Fruit fly (Drosophila melanogaster) whole organism, pupa: ENCODE measurements around the gene CG4511.
A peak's percentile ranks its signal among the peaks of the same experiment; 100 is the strongest.

Experiments
- CG10348 ChIP-seq: fragments of 200-800 bp; sonication (Bioruptor generic); IDR thresholded peaks from 2 replicates; pipeline ENCODE4 v1.3.6; 2022; ENCODE audit warnings: missing biosample characterization, missing genetic modification characterization
- CG14655 ChIP-seq: fragments of 200-800 bp; sonication (Bioruptor generic); optimal IDR thresholded peaks from 3 replicates; lab custom pipeline; 2017; ENCODE audit warnings: mild to moderate bottlenecking, missing biosample characterization, missing genetic modification reagents, missing genetic modification characterization
- CG17806 ChIP-seq: fragments of 200-800 bp; sonication (Bioruptor generic); optimal IDR thresholded peaks from 2 replicates; lab custom pipeline; 2018; ENCODE audit warnings: missing biosample characterization, mild to moderate bottlenecking, missing genetic modification characterization, moderate library complexity
- CG4496 ChIP-seq: fragments of 200-800 bp; sonication (Bioruptor generic); IDR thresholded peaks from 3 replicates; pipeline ENCODE4 v1.3.6; 2022; ENCODE audit warnings: missing biosample characterization, missing genetic modification characterization
- CG8301 ChIP-seq: fragments of 200-800 bp; sonication (Bioruptor generic); optimal IDR thresholded peaks from 2 replicates; lab custom pipeline; 2018; ENCODE audit warnings: missing biosample characterization, mild to moderate bottlenecking, missing genetic modification characterization
- CG9948 ChIP-seq: fragments of 200-800 bp; sonication (Bioruptor generic); optimal IDR thresholded peaks from 2 replicates; lab custom pipeline; 2018; ENCODE audit warnings: missing biosample characterization, mild to moderate bottlenecking, missing genetic modification characterization, moderate library complexity
- D1 ChIP-seq: fragments of 200-800 bp; sonication (Bioruptor generic); optimal IDR thresholded peaks from 2 replicates; lab custom pipeline; 2018; ENCODE audit warnings: missing biosample characterization, mild to moderate bottlenecking, missing genetic modification characterization, moderate library complexity
- EcR ChIP-seq: fragments of 200-800 bp; sonication (Bioruptor generic); optimal IDR thresholded peaks from 3 replicates; lab custom pipeline; 2019; ENCODE audit warnings: missing biosample characterization, missing genetic modification characterization, mild to moderate bottlenecking, moderate library complexity, missing genetic modification reagents
- Ets98B ChIP-seq: fragments of 200-800 bp; sonication (Bioruptor generic); IDR thresholded peaks from 2 replicates; pipeline ENCODE4 v1.3.6; 2022; ENCODE audit warnings: missing biosample characterization, missing genetic modification characterization
- Pif1B ChIP-seq: fragments of 200-800 bp; sonication (Bioruptor generic); optimal IDR thresholded peaks from 3 replicates; lab custom pipeline; 2016; ENCODE audit warnings: missing biosample characterization, missing genetic modification characterization
- Snoo ChIP-seq: fragments of 200-800 bp; sonication (Bioruptor generic); optimal IDR thresholded peaks from 3 replicates; lab custom pipeline; 2017; ENCODE audit warnings: missing biosample characterization, mild to moderate bottlenecking, missing genetic modification characterization, inconsistent platforms
- fd96Ca ChIP-seq: fragments of 200-800 bp; sonication (Bioruptor generic); IDR thresholded peaks from 3 replicates; pipeline ENCODE4 v1.3.6; 2022; ENCODE audit warnings: missing biosample characterization, missing genetic modification characterization

DNA sequence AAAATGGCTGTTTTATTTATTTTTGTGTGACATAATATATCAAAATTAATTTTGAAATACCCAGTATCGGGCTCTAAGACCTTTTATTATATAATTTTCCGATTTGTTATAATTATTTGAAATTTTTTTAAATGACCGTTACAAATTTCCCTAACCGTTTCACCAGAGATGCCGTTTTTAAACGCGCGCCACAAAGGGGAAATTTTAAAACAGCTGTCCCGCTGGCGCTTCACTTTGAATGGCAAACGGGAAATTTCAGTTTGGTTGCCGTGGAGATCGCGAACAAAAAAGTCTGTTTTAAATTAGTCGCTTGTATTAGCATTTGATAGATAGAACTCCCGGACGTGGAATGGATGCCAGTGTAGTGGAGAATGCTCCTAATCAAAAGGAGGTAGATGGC lies 39.3 kb upstream of the CG4511 start, which contains the start of the genes CG14693 and TTLL15:
- no peak for TF ChIP-seq CG4496 (GFP tag; lab: Robert Waterston, UW)
- no peak for TF ChIP-seq Ets98B (GFP tag; lab: Robert Waterston, UW)
- no peak for TF ChIP-seq CG14655 (GFP tag; lab: Kevin White, UChicago)
- TF ChIP-seq EcR (GFP tag; lab: Kevin White, UChicago), result no peak
- TF ChIP-seq Pif1B (GFP tag; lab: Kevin White, UChicago), result no peak
- no peak for TF ChIP-seq Snoo
- no peak for TF ChIP-seq CG9948
- no peak for TF ChIP-seq fd96Ca
- TF ChIP-seq CG8301 (tag; lab: Kevin White, UChicago), result no peak
- TF ChIP-seq CG10348 (GFP tag; lab: Robert Waterston, UW), result no peak
- peak; percentile 27 for TF ChIP-seq D1 (tag; lab: Kevin White, UChicago)
- no peak for TF ChIP-seq CG17806 (tag; lab: Kevin White, UChicago)
